Fruit fly (Drosophila melanogaster): ENCODE measurements around the gene MED26.

- TF ChIP-seq ttk (optimal IDR thresholded peaks at IDR 0.05) (no peak), insv (optimal IDR thresholded peaks at IDR 0.05) (no peak), psq (optimal IDR thresholded peaks at IDR 0.05) (no peak), Sin3A (optimal IDR thresholded peaks at IDR 0.05) (no peak), h (optimal IDR thresholded peaks at IDR 0.05) (no peak)
Observed at dm6 chr4:834837-835534, 46.2 kb upstream of the MED26 start.

Measured in Kc167 (cell line).